Fruit fly (Drosophila melanogaster): Measurements from ENCODE around the gene opm.

- TF ChIP-seq CG10348 (GFP tag; IDR thresholded peaks at IDR 0.05) (no peak), CG8301 (tag; optimal IDR thresholded peaks at IDR 0.05) (peak; percentile 72)
Measured at dm6 chrX:15021021-15021477, 45.2 kb downstream of the opm start.

Measured in whole organism, pupa.